Fruit fly (Drosophila melanogaster) whole organism, larva: ENCODE results near the gene CG13926.
A peak's percentile ranks its signal among the peaks of the same experiment; 100 is the strongest.

Source experiments
- noc ChIP-seq: fragments of 200-800 bp; sonication (Bioruptor generic); optimal IDR thresholded peaks from 3 replicates; lab custom pipeline; 2019; ENCODE audit warnings: missing biosample characterization, mild to moderate bottlenecking, missing genetic modification characterization, moderate library complexity

The CG13926 gene

DNA sequence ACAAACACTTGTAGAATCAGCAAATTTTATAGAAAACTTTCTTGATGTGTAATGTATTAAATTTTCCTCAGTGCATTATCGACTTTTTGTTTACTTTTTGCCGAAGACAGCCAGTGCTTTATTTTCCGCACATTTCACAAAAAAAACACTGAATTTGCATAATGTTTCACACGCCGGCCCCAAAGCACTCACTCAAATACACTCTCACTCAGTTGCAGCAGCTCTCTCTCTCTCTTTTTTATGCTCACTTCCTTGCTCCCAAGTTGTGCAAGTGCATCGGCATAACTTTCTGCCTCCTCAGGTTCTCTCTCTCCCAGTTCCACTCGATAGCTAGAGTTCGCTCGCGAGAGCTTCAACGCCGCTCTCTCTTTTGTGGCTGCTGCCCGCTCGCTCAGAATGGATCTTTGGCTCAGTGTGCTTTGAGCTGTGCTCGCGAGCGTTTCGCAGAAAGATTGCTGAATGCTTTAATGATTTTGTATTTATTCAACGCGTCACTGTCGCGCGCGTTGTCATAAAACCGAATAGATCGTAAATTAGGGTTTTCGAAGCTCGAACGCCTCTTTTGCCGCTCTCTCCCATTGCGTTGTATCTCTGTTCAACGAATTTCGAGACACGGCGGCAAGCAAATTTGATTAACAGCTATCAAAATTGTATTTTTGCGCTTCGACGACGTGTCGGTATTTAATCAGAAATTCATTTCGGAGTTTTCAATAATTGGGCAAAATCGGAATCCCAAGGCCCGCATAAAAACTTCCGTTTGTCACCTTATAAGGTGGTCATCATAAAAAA, 31.5 kb downstream of the CG13926 start:
- peak; percentile 70 for TF ChIP-seq noc (tag; lab: Kevin White, UChicago)

DNA sequence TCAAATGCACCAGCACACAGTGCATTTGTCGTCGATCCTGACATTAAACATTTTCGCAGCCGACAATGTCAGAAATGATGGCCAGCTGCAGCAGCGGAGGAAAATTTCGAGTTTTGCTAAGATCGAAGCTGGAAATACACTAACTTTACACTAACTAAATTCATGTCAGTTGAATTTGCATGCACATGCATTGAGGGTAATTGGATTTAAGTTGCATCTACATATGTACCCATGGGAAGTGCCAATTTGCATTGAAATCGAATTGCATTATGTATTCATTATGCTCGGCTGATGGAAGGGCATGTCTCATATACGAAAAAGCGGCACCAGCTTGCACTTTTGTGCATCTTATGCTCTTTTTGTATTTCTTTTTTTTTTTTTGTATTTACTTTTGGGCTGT, 33.2 kb downstream of the CG13926 start:
- no peak for TF ChIP-seq noc (tag; lab: Kevin White, UChicago)

DNA sequence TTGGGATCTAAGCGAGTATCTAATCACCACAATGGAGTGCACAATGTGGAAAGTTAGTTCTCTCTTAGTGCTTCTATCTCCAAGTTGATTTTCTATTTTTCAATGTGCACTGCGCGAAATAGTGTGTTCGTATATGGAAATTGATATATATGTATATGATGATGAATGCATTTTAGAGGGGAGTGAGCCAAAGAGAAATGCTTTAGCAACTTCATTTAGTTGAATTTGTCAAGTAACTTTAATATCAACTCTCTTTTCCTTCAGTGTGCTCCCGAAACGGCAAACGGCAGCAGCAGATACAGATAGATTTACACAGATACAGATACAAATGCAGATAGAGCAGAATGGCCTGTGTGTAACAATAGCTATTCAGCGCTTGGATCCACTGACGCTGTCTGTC, 34.0 kb downstream of the CG13926 start:
- TF ChIP-seq noc (tag; lab: Kevin White, UChicago), result no peak

DNA sequence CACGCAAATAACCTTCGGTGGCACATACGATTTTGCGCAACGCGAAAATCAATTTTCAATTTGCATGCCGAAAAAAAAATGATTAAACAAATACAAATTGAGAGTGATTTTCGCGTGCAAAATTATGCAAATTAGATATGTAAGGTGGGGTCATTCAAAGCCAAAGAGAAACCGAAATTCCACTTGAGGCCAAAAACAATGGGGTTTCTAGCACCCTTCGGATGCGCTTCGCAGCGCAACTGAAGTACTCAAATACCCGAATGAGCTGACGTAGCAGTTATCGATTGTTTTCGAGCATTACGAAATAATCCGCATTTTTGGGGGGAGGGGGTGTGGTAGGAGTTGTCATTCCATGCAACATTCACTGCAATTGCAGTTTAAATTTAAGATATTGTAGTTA, 37.1 kb downstream of the CG13926 start:
- TF ChIP-seq noc (tag; lab: Kevin White, UChicago), result no peak

DNA sequence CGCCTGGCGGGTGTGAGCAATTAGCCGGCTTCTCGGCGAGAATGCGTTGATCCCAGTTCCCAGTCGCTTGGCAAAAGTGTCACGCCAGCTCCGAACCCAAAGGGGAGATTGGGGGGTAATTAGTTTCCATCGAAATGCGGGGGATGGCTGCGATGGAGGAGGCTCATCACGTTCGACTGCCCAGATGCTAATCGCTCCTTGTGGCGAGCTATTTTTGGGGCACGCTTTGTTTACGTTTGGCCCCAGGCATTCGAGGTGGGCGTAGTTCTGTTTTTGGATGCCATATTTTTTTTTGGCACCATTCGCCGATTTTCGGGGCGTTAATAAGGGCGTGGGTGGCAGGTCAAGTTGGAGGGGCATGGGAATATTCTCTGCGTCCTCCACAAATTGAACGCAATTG, 37.8 kb downstream of the CG13926 start:
- TF ChIP-seq noc (tag; lab: Kevin White, UChicago), result no peak

DNA sequence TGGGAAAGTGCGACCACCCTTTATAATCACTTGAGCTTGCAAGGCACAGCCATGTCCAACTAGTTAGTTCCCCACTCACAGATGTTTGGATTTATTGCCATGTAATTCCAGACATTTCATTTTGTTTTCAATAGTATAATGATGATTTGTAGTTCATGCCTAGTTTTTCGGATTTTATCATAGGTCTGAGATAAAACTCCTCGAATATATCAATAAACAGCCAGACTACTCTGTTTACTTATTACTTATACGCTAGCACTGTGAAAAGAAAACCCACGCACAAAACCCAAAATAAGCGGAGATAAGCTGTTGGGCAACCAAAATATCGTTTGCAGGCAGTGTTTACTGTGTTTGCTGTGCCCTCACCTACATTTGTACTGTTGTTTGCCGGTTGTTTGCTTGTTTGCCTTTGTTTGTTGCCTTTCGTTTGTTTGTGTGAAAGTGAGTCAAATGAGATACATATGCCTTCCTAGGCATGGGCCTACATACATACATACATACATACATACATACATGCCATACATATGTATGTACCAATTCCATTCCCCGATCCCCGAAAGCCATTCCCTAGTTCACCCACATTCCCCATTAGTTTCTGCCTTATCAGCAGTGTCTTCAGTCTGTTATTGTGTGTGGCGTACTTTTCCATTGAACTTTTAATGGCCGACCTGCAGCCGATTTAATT, 38.6 kb downstream of the CG13926 start:
- TF ChIP-seq noc (tag; lab: Kevin White, UChicago), result peak; percentile 79

DNA sequence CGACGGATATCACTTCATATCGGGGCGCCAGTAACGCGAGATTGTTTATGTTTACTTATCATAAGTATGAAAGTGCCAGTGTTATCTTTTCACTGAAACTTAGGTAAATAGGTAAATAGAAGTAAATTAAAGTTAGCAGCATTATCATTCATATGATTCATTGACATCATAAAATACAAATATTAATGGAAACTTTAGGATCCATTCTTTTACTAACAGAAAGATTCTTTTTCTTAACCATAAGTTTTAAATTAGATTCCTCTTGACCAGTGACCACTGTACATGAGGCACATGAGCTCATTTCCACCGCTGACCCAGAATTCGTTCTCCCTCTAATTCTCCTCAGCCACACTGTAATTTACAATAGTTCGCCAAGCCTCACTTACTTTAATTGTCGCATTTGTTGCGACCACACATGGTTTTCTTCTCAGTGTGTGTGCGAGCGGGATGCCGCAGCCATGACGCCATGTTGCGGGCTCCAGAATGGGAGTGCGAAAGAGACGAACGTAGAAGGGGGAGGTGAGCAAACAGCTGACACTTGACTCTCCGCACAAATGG, 39.5 kb downstream of the CG13926 start:
- peak; percentile 64 for TF ChIP-seq noc (tag; lab: Kevin White, UChicago)

DNA sequence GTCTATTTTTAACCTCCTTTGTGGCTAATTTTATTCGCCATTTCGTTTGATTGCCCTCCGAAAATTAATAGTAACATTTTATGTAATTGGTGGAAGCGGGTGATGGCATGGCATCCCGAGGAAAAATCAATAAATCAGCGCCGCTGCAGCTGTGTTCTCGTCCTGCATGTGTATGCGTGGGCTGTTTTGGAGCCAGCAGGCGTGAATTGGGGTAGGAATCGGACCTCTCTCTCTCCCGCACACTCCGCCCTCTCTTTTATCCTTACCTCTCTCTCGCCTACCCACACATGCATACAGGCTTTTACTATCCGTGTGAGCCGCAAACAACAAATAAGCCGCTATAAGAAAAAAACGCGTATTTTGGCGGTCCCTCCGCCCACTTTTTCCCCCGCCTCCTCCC, 40.6 kb downstream of the CG13926 start:
- no peak for TF ChIP-seq noc (tag; lab: Kevin White, UChicago)

DNA sequence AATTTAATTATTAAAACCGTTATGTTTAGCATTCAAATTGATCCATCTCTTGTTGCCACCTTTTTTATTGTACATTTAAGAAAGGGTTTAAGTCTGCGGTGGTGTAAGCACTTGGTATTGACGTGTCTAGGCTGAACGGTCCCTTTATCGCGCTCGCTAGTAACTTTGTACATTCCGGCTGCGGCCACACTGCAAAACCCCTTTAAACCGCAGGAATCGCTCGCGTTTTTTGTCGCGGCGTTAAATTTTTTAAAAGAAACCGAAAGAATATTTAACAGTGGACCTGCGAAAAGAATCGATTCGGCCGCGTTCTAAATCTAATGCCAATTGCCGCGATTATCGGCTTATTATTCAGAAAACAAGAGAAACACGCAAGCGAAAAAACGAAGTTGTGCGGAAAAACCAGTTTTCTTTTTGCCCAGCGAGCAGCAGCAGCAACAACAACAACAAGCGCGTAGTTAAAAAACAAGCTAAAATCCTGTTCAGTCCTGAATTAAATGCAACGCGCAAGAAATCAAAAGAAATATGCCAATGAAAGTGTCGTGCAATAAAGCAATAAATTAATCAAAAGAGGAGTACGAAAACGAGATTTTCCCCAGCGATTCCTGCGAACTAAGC, 41.4 kb downstream of the CG13926 start, which contains the start of gene CG13917:
Gene CG13917, plus strand, starts transcription at position 211 of the 618 bp plus-strand sequence.
- TF ChIP-seq noc (tag; lab: Kevin White, UChicago), result no peak

DNA sequence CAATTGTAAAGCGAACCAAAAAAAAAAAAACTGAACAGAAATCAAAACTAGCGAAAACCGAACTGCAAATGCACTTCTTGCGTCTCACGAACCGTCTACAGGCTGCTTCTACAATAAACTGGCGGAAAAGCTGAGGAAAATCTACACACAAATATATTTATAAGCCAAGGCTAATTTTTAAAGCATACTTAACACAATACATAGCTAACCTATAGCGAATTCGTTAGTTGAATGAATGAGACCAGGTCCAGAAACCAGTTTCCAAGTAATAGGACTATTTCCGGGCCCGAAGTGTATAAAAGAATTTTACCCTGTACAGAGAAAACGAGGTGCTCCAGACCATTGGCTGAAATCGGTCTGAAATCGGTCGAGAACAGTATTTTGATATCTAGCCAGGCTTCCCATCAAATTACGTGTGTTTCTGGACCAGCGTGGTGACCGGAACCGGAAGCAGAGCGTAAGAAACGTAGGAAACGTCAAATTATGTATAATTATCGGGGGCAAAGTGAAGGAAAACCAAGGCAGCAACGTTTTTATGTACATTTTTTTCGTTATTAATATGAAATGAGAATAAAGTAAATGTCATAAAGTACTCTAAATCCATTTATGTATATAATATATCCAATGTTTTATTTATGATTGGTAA, 42.1 kb downstream of the CG13926 start:
- no peak for TF ChIP-seq noc (tag; lab: Kevin White, UChicago)

DNA sequence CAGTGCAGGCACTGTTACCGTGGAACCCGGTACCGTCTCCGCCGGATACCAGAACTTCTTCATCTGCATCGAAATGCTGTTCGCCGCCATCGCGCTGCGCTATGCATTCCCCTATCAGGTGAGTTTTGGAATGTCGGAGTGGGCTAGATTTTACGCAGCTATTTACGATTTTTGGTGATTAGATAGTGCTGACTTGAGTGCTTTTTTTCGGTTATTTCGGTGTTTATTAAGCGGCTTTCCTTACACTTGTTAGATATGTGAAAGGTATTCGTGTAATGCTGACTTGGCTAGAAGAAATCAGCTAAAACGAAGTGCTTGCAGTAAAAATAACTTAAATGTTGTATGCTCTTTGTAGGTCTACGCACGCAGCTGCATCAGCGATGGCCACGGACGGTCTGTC, 44.8 kb downstream of the CG13926 start:
- TF ChIP-seq noc (tag; lab: Kevin White, UChicago), result no peak

DNA sequence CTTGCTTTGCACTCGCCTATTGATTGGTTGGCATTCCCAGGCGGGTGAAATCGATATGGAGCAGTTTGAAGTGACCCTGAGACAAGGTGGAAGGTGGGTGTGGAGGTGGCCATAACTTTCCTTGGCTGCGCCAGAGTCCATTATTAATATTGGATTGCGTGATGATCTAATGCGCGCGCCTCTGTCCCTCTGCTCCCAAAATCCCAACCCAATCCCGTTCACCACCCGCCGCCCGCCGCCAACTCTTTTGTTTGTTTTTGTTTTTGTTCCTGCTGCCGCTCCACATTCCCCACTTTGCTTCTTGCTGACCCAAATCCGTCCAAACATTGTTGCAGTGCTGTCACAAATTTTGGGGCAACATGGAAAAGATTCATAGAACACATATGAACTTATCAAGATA, 46.9 kb downstream of the CG13926 start:
- TF ChIP-seq noc (tag; lab: Kevin White, UChicago), result no peak

DNA sequence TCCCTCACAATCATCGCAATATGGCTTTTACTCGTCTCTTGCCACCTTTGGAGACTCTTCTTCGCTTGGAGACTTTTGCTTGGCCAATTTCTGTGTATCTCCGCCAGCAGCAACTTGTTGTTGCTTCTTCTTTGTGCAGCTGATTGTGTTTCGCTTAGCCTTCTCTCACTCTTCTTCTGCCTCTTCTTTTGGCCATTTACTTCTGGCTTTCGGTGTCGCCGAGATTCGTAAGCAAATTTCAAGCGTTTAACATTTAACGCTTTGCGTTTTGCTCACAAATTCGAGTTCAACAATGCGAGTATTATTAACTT, 48.0 kb downstream of the CG13926 start:
- no peak for TF ChIP-seq noc (tag; lab: Kevin White, UChicago)

DNA sequence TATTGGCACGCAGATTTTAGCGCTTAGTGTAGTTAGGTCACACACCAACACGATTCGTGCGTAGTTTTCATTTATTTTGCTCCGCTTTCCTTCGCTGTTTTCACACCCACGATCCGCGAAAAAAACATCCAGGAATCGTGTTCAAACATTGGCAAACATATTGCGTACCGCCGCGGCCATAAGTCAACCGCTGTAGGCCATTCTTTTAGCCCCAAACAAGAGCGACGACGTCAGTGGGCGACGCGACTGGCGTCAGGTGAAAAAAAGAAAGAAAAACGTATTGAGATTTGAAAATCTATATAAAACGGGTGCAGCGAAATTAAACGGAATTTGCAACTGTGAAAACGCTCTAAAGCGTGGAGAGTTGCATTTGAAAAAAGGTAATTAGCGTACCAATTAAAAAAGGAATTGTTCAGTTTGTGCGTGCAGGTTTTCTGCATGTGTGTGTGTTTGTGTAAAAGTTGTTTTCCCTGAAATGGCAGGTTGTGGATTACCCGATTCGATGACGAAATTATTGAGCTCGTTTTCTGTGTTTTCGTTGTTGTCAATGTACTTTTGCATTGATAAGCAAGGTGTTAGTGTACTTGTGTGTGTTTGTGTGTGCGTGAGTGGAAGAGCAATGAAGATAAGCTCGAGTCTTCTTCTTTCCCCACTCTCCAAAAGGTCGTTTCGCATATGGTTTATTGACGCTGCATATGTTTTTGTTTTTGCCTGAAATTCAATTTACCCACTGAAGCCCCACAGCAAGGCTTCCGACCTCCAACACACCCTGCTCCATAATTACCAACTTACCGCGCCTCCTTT, 48.6 kb downstream of the CG13926 start, which contains the start of gene Tmep:
Gene Tmep, plus strand, starts transcription at position 20 of the 804 bp plus-strand sequence.
- TF ChIP-seq noc (tag; lab: Kevin White, UChicago), result peak; percentile 8
